Worm (Caenorhabditis elegans) whole organism, L1 larva: Measurements from ENCODE around the gene C05A2.4.

ENCODE experiments used
- F16B12.6 ChIP-seq: fragments of 150-350 bp; optimal IDR thresholded peaks from 2 replicates; lab custom pipeline; 2014; ENCODE audit warnings: missing biosample characterization, missing genetic modification characterization
- aly-2 ChIP-seq: fragments of 150-350 bp; optimal IDR thresholded peaks from 2 replicates; lab custom pipeline; 2014; ENCODE audit warnings: missing biosample characterization, missing genetic modification characterization
- blmp-1 ChIP-seq: fragments of 150-350 bp; optimal IDR thresholded peaks from 2 replicates; lab custom pipeline; 2014; ENCODE audit warnings: missing biosample characterization, missing genetic modification characterization
- ceh-82 ChIP-seq, 3 experiments: fragments of 150-350 bp in 1 of 3; sonication (generic microtip) in 2 of 3; optimal IDR thresholded peaks; 2 replicates each; lab custom pipeline; 2014 to 2017; ENCODE audit warnings: missing biosample characterization in 3 of 3, missing genetic modification characterization in 3 of 3
- dpl-1 ChIP-seq, 3 experiments: fragments of 150-350 bp in 2 of 3; sonication (generic microtip) in 1 of 3; optimal IDR thresholded peaks; 2 replicates each; lab custom pipeline; 2014 to 2017; ENCODE audit warnings: missing biosample characterization in 3 of 3, missing genetic modification characterization in 3 of 3, missing genetic modification reagents in 3 of 3
- dsc-1 ChIP-seq: sonication (generic microtip); optimal IDR thresholded peaks from 2 replicates; lab custom pipeline; 2016; ENCODE audit warnings: mild to moderate bottlenecking, missing genetic modification characterization, missing compliant biosample characterization
- efl-1 ChIP-seq, 4 experiments: fragments of 150-350 bp; optimal IDR thresholded peaks in 3 of 4; peaks in 1 of 4; 1 replicate in 1 of 4; 2 replicates in 3 of 4; lab custom pipeline; 2014; ENCODE audit warnings: missing biosample characterization in 2 of 4, missing genetic modification characterization in 2 of 4, missing genetic modification reagents in 2 of 4
- egl-13 ChIP-seq: sonication (generic microtip); optimal IDR thresholded peaks from 2 replicates; lab custom pipeline; 2016; ENCODE audit warnings: missing genotype, missing genetic modification reagents, missing genetic modification characterization, missing compliant biosample characterization
- egl-27 ChIP-seq, 2 experiments: fragments of 150-350 bp in 1 of 2; sonication (generic microtip); optimal IDR thresholded peaks; 3 replicates each; lab custom pipeline; 2017 to 2018; ENCODE audit warnings: missing biosample characterization in 2 of 2, missing genetic modification characterization in 2 of 2, missing genetic modification reagents in 2 of 2
- elt-2 ChIP-seq: sonication (generic microtip); optimal IDR thresholded peaks from 2 replicates; lab custom pipeline; 2016; ENCODE audit warnings: missing genetic modification characterization, mild to moderate bottlenecking, inconsistent platforms, missing compliant biosample characterization, missing genetic modification reagents
- elt-3 ChIP-seq, 6 experiments: fragments of 150-350 bp in 1 of 6; sonication (generic microtip); optimal IDR thresholded peaks; 2 replicates each; lab custom pipeline; 2017 to 2018; ENCODE audit warnings: missing biosample characterization in 6 of 6, missing genetic modification characterization in 6 of 6, inconsistent platforms in 1 of 6
- fkh-10 ChIP-seq: sonication (generic microtip); optimal IDR thresholded peaks from 2 replicates; lab custom pipeline; 2017; ENCODE audit warnings: missing biosample characterization, missing genetic modification reagents, missing genetic modification characterization
- fkh-4 ChIP-seq: sonication (generic microtip); optimal IDR thresholded peaks from 2 replicates; lab custom pipeline; 2016; ENCODE audit warnings: missing compliant biosample characterization, missing genetic modification characterization, borderline replicate concordance
- hlh-4 ChIP-seq: sonication (generic microtip); optimal IDR thresholded peaks from 2 replicates; lab custom pipeline; 2016; ENCODE audit warnings: mild to moderate bottlenecking, missing genetic modification characterization, missing compliant biosample characterization
- isw-1 ChIP-seq: fragments of 200-800 bp; sonication (Bioruptor generic); IDR thresholded peaks from 2 replicates; pipeline ENCODE4 v1.3.6; 2022; ENCODE audit warnings: missing genetic modification characterization, missing compliant biosample characterization
- lin-13 ChIP-seq: fragments of 150-350 bp; optimal IDR thresholded peaks from 2 replicates; lab custom pipeline; 2014; ENCODE audit warnings: missing biosample characterization, missing genetic modification reagents, missing genetic modification characterization
- lin-14 ChIP-seq: fragments of 200-800 bp; sonication (Bioruptor generic); optimal IDR thresholded peaks from 2 replicates; lab custom pipeline; 2018; ENCODE audit warnings: mild to moderate bottlenecking, missing genetic modification characterization, moderate library complexity, missing compliant biosample characterization
- lin-35 ChIP-seq, 2 experiments: fragments of 150-350 bp; optimal IDR thresholded peaks; 2 replicates each; lab custom pipeline; 2014; ENCODE audit warnings: missing biosample characterization in 2 of 2, missing genetic modification characterization in 2 of 2, missing genetic modification reagents in 2 of 2
- lsy-2 ChIP-seq, 2 experiments: fragments of 150-350 bp; optimal IDR thresholded peaks; 2 replicates each; lab custom pipeline; 2014; ENCODE audit warnings: missing biosample characterization in 2 of 2, missing genetic modification characterization in 2 of 2
- mdl-1 ChIP-seq, 2 experiments: fragments of 150-350 bp; optimal IDR thresholded peaks; 2 replicates each; lab custom pipeline; 2014 to 2017; ENCODE audit warnings: missing biosample characterization in 2 of 2, missing genetic modification characterization in 2 of 2, inconsistent platforms in 1 of 2
- mef-2 ChIP-seq: fragments of 150-350 bp; optimal IDR thresholded peaks from 2 replicates; lab custom pipeline; 2014; ENCODE audit warnings: missing biosample characterization, missing genetic modification characterization
- mep-1 ChIP-seq: fragments of 150-350 bp; optimal IDR thresholded peaks from 2 replicates; lab custom pipeline; 2014; ENCODE audit warnings: missing biosample characterization, missing genetic modification characterization
- nhr-12 ChIP-seq: sonication (generic microtip); optimal IDR thresholded peaks from 2 replicates; lab custom pipeline; 2017; ENCODE audit warnings: missing biosample characterization, missing genetic modification characterization
- nhr-19 ChIP-seq: fragments of 200-800 bp; sonication (Bioruptor generic); conservative IDR thresholded peaks from 2 replicates; pipeline ENCODE4 v1.3.6; 2022; ENCODE audit warnings: missing genetic modification characterization, missing compliant biosample characterization
- nhr-20 ChIP-seq: sonication (generic microtip); optimal IDR thresholded peaks from 2 replicates; lab custom pipeline; 2016; ENCODE audit warnings: mild to moderate bottlenecking, missing genetic modification characterization, missing compliant biosample characterization
- nhr-28 ChIP-seq: fragments of 150-350 bp; optimal IDR thresholded peaks from 2 replicates; lab custom pipeline; 2014; ENCODE audit warnings: missing biosample characterization, missing genetic modification characterization
- nhr-47 ChIP-seq: sonication (generic microtip); optimal IDR thresholded peaks from 2 replicates; lab custom pipeline; 2016; ENCODE audit warnings: mild to moderate bottlenecking, missing genetic modification characterization, moderate library complexity, missing compliant biosample characterization
- nhr-71 ChIP-seq: sonication (generic microtip); optimal IDR thresholded peaks from 2 replicates; lab custom pipeline; 2016; ENCODE audit warnings: mild to moderate bottlenecking, missing genetic modification characterization, moderate library complexity, missing compliant biosample characterization
- nhr-90 ChIP-seq: sonication (generic microtip); optimal IDR thresholded peaks from 2 replicates; lab custom pipeline; 2016; ENCODE audit warnings: mild to moderate bottlenecking, missing genetic modification characterization, missing compliant biosample characterization; ENCODE audit not compliant: poor library complexity
- pax-3 ChIP-seq: fragments of 200-800 bp; sonication (Bioruptor generic); optimal IDR thresholded peaks from 2 replicates; lab custom pipeline; 2018; ENCODE audit warnings: mild to moderate bottlenecking, missing genetic modification characterization, moderate library complexity, missing compliant biosample characterization
- rnt-1 ChIP-seq: sonication (generic microtip); optimal IDR thresholded peaks from 2 replicates; lab custom pipeline; 2016; ENCODE audit warnings: mild to moderate bottlenecking, missing genetic modification characterization, moderate library complexity, missing compliant biosample characterization
- snu-23 ChIP-seq: sonication (generic microtip); optimal IDR thresholded peaks from 2 replicates; lab custom pipeline; 2016; ENCODE audit warnings: missing genetic modification characterization, missing compliant biosample characterization
- sox-4 ChIP-seq: sonication (generic microtip); optimal IDR thresholded peaks from 2 replicates; lab custom pipeline; 2016; ENCODE audit warnings: missing genetic modification characterization, missing compliant biosample characterization
- sptf-1 ChIP-seq: fragments of 150-350 bp; optimal IDR thresholded peaks from 2 replicates; lab custom pipeline; 2014; ENCODE audit warnings: missing biosample characterization, missing genetic modification characterization
- swsn-7 ChIP-seq: sonication (generic microtip); optimal IDR thresholded peaks from 2 replicates; lab custom pipeline; 2016; ENCODE audit warnings: missing genetic modification characterization, missing compliant biosample characterization
- unc-86 ChIP-seq: sonication (generic microtip); optimal IDR thresholded peaks from 2 replicates; lab custom pipeline; 2016; ENCODE audit warnings: missing genetic modification characterization, missing compliant biosample characterization
- unc-98 ChIP-seq: fragments of 200-800 bp; sonication (Bioruptor generic); IDR thresholded peaks from 2 replicates; pipeline ENCODE4 v1.3.6; 2022; ENCODE audit warnings: missing genetic modification characterization, missing compliant biosample characterization
- vab-15 ChIP-seq: sonication (generic microtip); optimal IDR thresholded peaks from 2 replicates; lab custom pipeline; 2017; ENCODE audit warnings: missing genotype, mild to moderate bottlenecking, missing genetic modification characterization, missing compliant biosample characterization
- zip-4 ChIP-seq: fragments of 200-800 bp; sonication (Bioruptor generic); optimal IDR thresholded peaks from 2 replicates; lab custom pipeline; 2018; ENCODE audit warnings: mild to moderate bottlenecking, missing genetic modification characterization, moderate library complexity, missing compliant biosample characterization
- ztf-11 ChIP-seq, 2 experiments: sonication (generic microtip); optimal IDR thresholded peaks; 2 replicates each; lab custom pipeline; 2016 to 2017; ENCODE audit warnings: missing genetic modification characterization in 2 of 2, missing biosample characterization in 1 of 2, missing compliant biosample characterization in 1 of 2

The C05A2.4 gene

DNA sequence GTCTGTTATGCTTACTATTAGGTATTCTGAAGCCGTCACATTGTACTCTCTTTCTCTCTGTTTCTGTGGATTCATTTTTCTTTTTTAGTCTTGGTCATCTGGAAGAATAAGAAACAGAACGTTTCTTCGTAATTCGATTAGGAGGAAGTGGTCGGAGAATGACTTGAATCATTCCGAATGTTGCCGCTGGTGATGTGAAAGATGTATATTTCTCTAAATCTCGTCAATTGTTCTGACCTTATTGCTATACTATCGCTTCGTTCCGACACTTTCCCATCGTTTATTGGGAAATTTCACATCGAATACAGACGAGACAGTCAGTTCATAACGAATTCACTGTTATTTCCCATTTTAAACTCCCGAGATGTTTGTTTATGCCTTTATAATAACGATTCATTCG is 16.2 kb upstream of the C05A2.4 start:
- no peak for TF ChIP-seq isw-1
- TF ChIP-seq lin-14, result peak; percentile 44
- TF ChIP-seq unc-86 (tag; lab: Kevin White, UChicago), result no peak
- no peak for TF ChIP-seq sox-4
- peak; percentile 73 for TF ChIP-seq blmp-1

DNA sequence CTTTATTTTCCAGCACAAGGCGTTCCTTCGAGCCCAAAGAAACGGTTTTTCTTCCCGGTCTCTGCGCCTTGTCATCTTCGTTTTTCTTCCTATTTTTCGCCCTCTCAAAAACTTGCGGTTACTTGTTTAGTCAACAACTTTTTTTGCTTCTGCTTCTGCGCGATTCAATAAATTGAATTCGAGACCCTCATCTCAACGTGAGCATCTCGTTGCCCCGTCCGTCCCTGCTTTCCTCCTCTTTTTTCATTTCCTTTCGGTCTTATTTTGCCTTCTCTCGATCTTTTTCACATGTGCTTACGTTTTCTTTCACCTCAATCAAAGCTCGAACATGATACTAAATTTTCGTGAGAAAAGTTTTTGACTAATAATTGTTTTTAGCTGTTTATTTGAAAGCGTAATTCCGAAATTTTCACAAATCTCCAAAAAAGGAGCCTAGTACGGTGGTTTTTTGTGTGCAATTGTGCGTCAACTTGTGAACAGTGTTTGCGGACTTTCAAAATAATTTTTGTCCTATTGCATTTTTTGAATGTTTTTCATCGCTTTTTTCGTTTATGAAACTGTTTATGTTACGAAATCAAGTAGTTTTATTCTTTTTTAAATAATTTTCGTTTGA is 15.2 kb upstream of the C05A2.4 start:
- TF ChIP-seq vab-15 (tag; lab: Kevin White, UChicago), result no peak
- TF ChIP-seq egl-13, result no peak
- no peak for TF ChIP-seq lin-13 (GFP tag; lab: Kevin White, UChicago)
- peak in 1 of 3 experiments; percentile 28 for TF ChIP-seq dpl-1 (GFP tag; optimal IDR thresholded peaks at IDR 0.05; lab: Kevin White, UChicago)
- no peak for TF ChIP-seq zip-4 (GFP tag; lab: Kevin White, UChicago)
- no peak for TF ChIP-seq pax-3
- no peak for TF ChIP-seq egl-27 (tag; optimal IDR thresholded peaks at IDR 0.05; lab: Kevin White, UChicago)
- TF ChIP-seq F16B12.6 (tag; lab: Kevin White, UChicago), result peak; percentile 77
- no peak for TF ChIP-seq hlh-4 (tag; lab: Kevin White, UChicago)
- TF ChIP-seq blmp-1, result peak; percentile 2
- TF ChIP-seq lin-35 (GFP tag; optimal IDR thresholded peaks at IDR 0.05; lab: Kevin White, UChicago), result peak in 1 of 2 experiments; percentile 30
- TF ChIP-seq fkh-4 (tag; lab: Kevin White, UChicago), result no peak
- no peak for TF ChIP-seq ceh-82 (tag; optimal IDR thresholded peaks at IDR 0.05; lab: Kevin White, UChicago)
- TF ChIP-seq fkh-10, result peak; percentile 66
- peak in 1 of 2 experiments; percentile 15 for TF ChIP-seq efl-1 (optimal IDR thresholded peaks at IDR 0.05; lab: Kevin White, UChicago)
- TF ChIP-seq efl-1 (GFP tag; optimal IDR thresholded peaks at IDR 0.05 in 1 of 2; lab: Kevin White, UChicago), result peak; percentile 10 to 92
- peak; percentile 2 for TF ChIP-seq nhr-47 (tag; lab: Kevin White, UChicago)
- peak; percentile 52 to 88 for TF ChIP-seq lsy-2 (tag; optimal IDR thresholded peaks at IDR 0.05; lab: Kevin White, UChicago)
- peak; percentile 12 for TF ChIP-seq snu-23 (GFP tag; lab: Kevin White, UChicago)
- peak; percentile 51 for TF ChIP-seq lin-14
- no peak for TF ChIP-seq ztf-11 (tag; optimal IDR thresholded peaks at IDR 0.05; lab: Kevin White, UChicago)
- TF ChIP-seq mep-1, result peak; percentile 55

DNA sequence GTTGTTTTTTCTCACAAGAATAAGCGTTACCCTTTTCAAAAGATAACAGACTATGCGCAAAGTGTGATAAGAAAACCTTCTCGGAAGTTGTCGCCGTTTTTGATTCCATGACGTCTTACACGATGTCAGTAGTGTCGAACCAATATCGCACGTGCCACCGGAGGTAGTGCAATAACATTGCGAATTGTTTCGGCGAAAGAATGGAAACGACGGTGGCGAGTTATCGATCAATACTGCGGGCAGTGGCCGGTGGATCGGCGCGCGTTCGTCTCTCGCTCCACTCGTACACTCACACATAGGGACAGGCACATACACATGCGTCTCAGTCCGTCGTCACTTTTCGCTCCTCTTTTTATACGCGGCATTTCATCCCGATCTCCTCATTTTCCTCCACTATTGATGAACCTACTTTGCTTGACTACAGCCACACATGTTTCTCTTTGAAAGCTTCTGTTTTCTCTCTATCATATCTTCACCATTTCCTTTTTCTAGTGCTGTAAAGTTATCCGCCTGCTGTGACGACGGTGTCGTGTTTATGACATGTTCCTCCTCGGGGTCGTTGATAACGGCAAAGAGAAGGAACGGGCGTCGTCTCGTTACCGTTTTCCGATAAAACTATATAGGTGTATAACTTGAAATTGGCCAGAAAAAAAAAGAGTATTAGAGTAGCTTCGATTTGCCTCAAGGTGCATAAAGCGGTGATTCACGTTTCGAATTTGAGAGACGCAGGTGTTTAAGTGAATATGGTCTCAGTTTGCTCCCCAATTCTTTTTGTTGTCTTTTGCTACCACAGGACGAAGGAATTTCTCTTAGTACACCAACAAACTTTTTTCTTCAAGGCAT is 13.9 kb upstream of the C05A2.4 start:
- TF ChIP-seq blmp-1 (peak; percentile 49), unc-98 (GFP tag; lab: Robert Waterston, UW) (no peak), swsn-7 (peak; percentile 28), nhr-90 (tag; lab: Kevin White, UChicago) (peak; percentile 13), sptf-1 (tag; lab: Kevin White, UChicago) (no peak), nhr-71 (peak; percentile 54), lin-35 (GFP tag; optimal IDR thresholded peaks at IDR 0.05; lab: Kevin White, UChicago) (peak in 1 of 2 experiments; percentile 57), dsc-1 (tag; lab: Kevin White, UChicago) (peak; percentile 75), snu-23 (GFP tag; lab: Kevin White, UChicago) (peak; percentile 53), sox-4 (no peak), mdl-1 (tag; optimal IDR thresholded peaks at IDR 0.05; lab: Kevin White, UChicago) (peak in 1 of 2 experiments; percentile 94), elt-2 (tag; lab: Kevin White, UChicago) (peak; percentile 74), efl-1 (optimal IDR thresholded peaks at IDR 0.05; lab: Kevin White, UChicago) (peak in 1 of 2 experiments; percentile 3), efl-1 (GFP tag; optimal IDR thresholded peaks at IDR 0.05 in 1 of 2; lab: Kevin White, UChicago) (peak in 1 of 2 experiments; percentile 80), rnt-1 (tag; lab: Kevin White, UChicago) (peak; percentile 11), nhr-12 (no peak), nhr-20 (peak; percentile 40), dpl-1 (GFP tag; optimal IDR thresholded peaks at IDR 0.05; lab: Kevin White, UChicago) (peak in 1 of 3 experiments; percentile 10), mef-2 (tag; lab: Kevin White, UChicago) (no peak), vab-15 (tag; lab: Kevin White, UChicago) (no peak), aly-2 (tag; lab: Kevin White, UChicago) (no peak), ceh-82 (tag; optimal IDR thresholded peaks at IDR 0.05; lab: Kevin White, UChicago) (peak in 1 of 3 experiments; percentile 4), nhr-19 (GFP tag; lab: Robert Waterston, UW) (peak; percentile 13; the same call in 1 of the 2 replicates), lin-14 (peak; percentile 79), elt-3 (tag; optimal IDR thresholded peaks at IDR 0.05; lab: Kevin White, UChicago) (peak in 5 of 6 experiments; percentile 23 to 80 (median 62)), nhr-28 (no peak)
